Fruit fly (Drosophila melanogaster): ENCODE measurements around the gene CG13258.

Gene CG13258

DNA sequence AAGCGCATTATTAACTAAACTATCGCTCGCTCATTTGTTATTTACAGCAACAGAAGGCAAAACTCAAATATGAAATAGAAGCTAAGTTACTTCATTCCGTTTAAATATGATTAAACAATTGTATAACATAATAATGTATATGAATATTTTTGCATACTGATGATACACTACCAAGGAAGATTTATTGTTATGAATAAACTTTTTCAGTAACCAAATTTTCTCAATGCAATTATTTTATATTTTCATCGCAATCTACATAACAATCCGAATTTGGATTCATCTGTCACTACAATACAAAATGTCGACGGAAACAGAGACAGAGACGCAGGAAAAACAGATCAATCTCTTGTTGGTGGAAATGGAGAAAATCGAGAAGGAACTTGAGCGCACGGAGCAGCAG, 1.8 kb downstream of the CG13258 start, which contains the start of gene CG17329:
TSS of gene CG17329 (plus strand) at position 301 of the 400 bp plus-strand sequence.
- TF ChIP-seq OdsH (GFP tag; optimal IDR thresholded peaks at IDR 0.05): no peak
- no peak for TF ChIP-seq sage (GFP tag; optimal IDR thresholded peaks at IDR 0.05)
- no peak for TF ChIP-seq Hr78 (GFP tag; optimal IDR thresholded peaks at IDR 0.05)
- no peak for TF ChIP-seq N (GFP tag; optimal IDR thresholded peaks at IDR 0.05)
- TF ChIP-seq GATAd (GFP tag; optimal IDR thresholded peaks at IDR 0.05): no peak
- no peak for TF ChIP-seq jim (GFP tag; optimal IDR thresholded peaks at IDR 0.05)
- no peak for TF ChIP-seq pan (optimal IDR thresholded peaks at IDR 0.05)
- TF ChIP-seq tai (GFP tag; optimal IDR thresholded peaks at IDR 0.05): no peak
- TF ChIP-seq Vsx2 (GFP tag; optimal IDR thresholded peaks at IDR 0.05; ENCODE audit: partially characterized antibody): no peak
- no peak for TF ChIP-seq woc (GFP tag; optimal IDR thresholded peaks at IDR 0.05)
- no peak for TF ChIP-seq Myc (optimal IDR thresholded peaks at IDR 0.05)
- TF ChIP-seq psq (GFP tag; optimal IDR thresholded peaks at IDR 0.05): no peak
- no peak for TF ChIP-seq lola (GFP tag; optimal IDR thresholded peaks at IDR 0.05)
- TF ChIP-seq Dfd (GFP tag; optimal IDR thresholded peaks at IDR 0.05): no peak
- TF ChIP-seq Dif (GFP tag; optimal IDR thresholded peaks at IDR 0.05; ENCODE audit: partially characterized antibody): no peak
- no peak for TF ChIP-seq rgr (GFP tag; optimal IDR thresholded peaks at IDR 0.05)

- TF ChIP-seq rgr (GFP tag; optimal IDR thresholded peaks at IDR 0.05): no peak
- TF ChIP-seq Hr83 (GFP tag; optimal IDR thresholded peaks at IDR 0.05; ENCODE audit: poor library complexity, severe bottlenecking): no peak
- no peak for TF ChIP-seq fru (GFP tag; optimal IDR thresholded peaks at IDR 0.05)
- no peak for TF ChIP-seq Myc (optimal IDR thresholded peaks at IDR 0.05)
- no peak for TF ChIP-seq HLH106 (tag; optimal IDR thresholded peaks at IDR 0.05)
- TF ChIP-seq Abd-B (GFP tag; optimal IDR thresholded peaks at IDR 0.05): no peak
- no peak for TF ChIP-seq ey (GFP tag; optimal IDR thresholded peaks at IDR 0.05)
- TF ChIP-seq Dfd (GFP tag; optimal IDR thresholded peaks at IDR 0.05): no peak
- no peak for TF ChIP-seq pan (optimal IDR thresholded peaks at IDR 0.05)
- no peak for TF ChIP-seq brk (GFP tag; optimal IDR thresholded peaks at IDR 0.05)
Measured at dm6 chr2L:16288393-16288731, 4.5 kb downstream of the CG13258 start.

dm6 chr2L:16287602-16288392, 5.0 kb downstream of the CG13258 start, which contains the start of the genes crp and pkaap:
crp (minus strand) TSS chr2L:16287730.
pkaap (plus strand) TSS chr2L:16288290.
- TF ChIP-seq br (GFP tag; optimal IDR thresholded peaks at IDR 0.05) (peak; percentile 76), Dif (GFP tag; optimal IDR thresholded peaks at IDR 0.05; ENCODE audit: partially characterized antibody) (peak; percentile 84), Abd-B (GFP tag; optimal IDR thresholded peaks at IDR 0.05) (no peak), Myc (optimal IDR thresholded peaks at IDR 0.05) (peak; percentile 86), Mio (GFP tag; optimal IDR thresholded peaks at IDR 0.05) (peak; percentile 53), sv (GFP tag; optimal IDR thresholded peaks at IDR 0.05) (peak; percentile 93), h (GFP tag; optimal IDR thresholded peaks at IDR 0.05) (peak; percentile 86), rgr (GFP tag; optimal IDR thresholded peaks at IDR 0.05) (peak; percentile 86), Vsx2 (GFP tag; optimal IDR thresholded peaks at IDR 0.05; ENCODE audit: partially characterized antibody) (peak; percentile 98), brk (GFP tag; optimal IDR thresholded peaks at IDR 0.05) (peak; percentile 80), dsf (GFP tag; optimal IDR thresholded peaks at IDR 0.05; ENCODE audit: borderline replicate concordance) (peak; percentile 73), fru (GFP tag; optimal IDR thresholded peaks at IDR 0.05) (peak; percentile 73), dl (GFP tag; optimal IDR thresholded peaks at IDR 0.05; ENCODE audit: insufficient read depth in 1 of 2, partially characterized antibody in 2 of 2) (peak in 1 of 2 experiments; percentile 62), CG32264 (GFP tag; optimal IDR thresholded peaks at IDR 0.05) (peak; percentile 44), Hnf4 (GFP tag; optimal IDR thresholded peaks at IDR 0.05) (peak; percentile 92), pan (optimal IDR thresholded peaks at IDR 0.05) (no peak), CG9705 (GFP tag; optimal IDR thresholded peaks at IDR 0.05) (peak; percentile 58), Hr83 (GFP tag; optimal IDR thresholded peaks at IDR 0.05; ENCODE audit: poor library complexity, severe bottlenecking) (peak; percentile 97), jim (GFP tag; optimal IDR thresholded peaks at IDR 0.05) (peak; percentile 90), tai (GFP tag; optimal IDR thresholded peaks at IDR 0.05) (peak; percentile 97), foxo (GFP tag; optimal IDR thresholded peaks at IDR 0.05) (peak; percentile 66 to 88), Jra (GFP tag; optimal IDR thresholded peaks at IDR 0.05) (peak; percentile 85), CrebA (GFP tag; optimal IDR thresholded peaks at IDR 0.05; ENCODE audit: borderline replicate concordance) (no peak), sage (GFP tag; optimal IDR thresholded peaks at IDR 0.05) (peak; percentile 63), Dfd (GFP tag; optimal IDR thresholded peaks at IDR 0.05) (no peak), Rel (GFP tag; optimal IDR thresholded peaks at IDR 0.05) (peak; percentile 51), Rel (tag; optimal IDR thresholded peaks at IDR 0.05) (peak; percentile 47), N (GFP tag; optimal IDR thresholded peaks at IDR 0.05) (no peak), woc (GFP tag; optimal IDR thresholded peaks at IDR 0.05) (peak; percentile 48), lola (GFP tag; optimal IDR thresholded peaks at IDR 0.05) (no peak), Hr78 (GFP tag; optimal IDR thresholded peaks at IDR 0.05) (no peak), Sp1 (GFP tag; optimal IDR thresholded peaks at IDR 0.05) (peak; percentile 61), OdsH (GFP tag; optimal IDR thresholded peaks at IDR 0.05) (peak; percentile 74), GATAd (GFP tag; optimal IDR thresholded peaks at IDR 0.05) (peak; percentile 64), psq (GFP tag; optimal IDR thresholded peaks at IDR 0.05) (peak; percentile 34), HLH106 (tag; optimal IDR thresholded peaks at IDR 0.05) (peak; percentile 64), dmrt93B (GFP tag; optimal IDR thresholded peaks at IDR 0.05) (peak; percentile 42), ey (GFP tag; optimal IDR thresholded peaks at IDR 0.05) (peak; percentile 76), usp (GFP tag; optimal IDR thresholded peaks at IDR 0.05) (no peak)
